Worm (Caenorhabditis elegans) whole organism, L2 larva: Measurements from ENCODE around the gene set-31.

ENCODE experiments used
- C34F6.9 ChIP-seq: fragments of 150-350 bp; optimal IDR thresholded peaks from 2 replicates; lab custom pipeline; 2014; ENCODE audit warnings: missing biosample characterization, missing genetic modification characterization
- F13H6.1 ChIP-seq: sonication (generic microtip); optimal IDR thresholded peaks from 2 replicates; lab custom pipeline; 2016; ENCODE audit warnings: missing genetic modification characterization, missing compliant biosample characterization
- R02D3.7 ChIP-seq: fragments of 150-350 bp; optimal IDR thresholded peaks from 2 replicates; lab custom pipeline; 2014; ENCODE audit warnings: missing biosample characterization, missing genetic modification characterization
- Y55F3AM.14 ChIP-seq: fragments of 200-800 bp; sonication (Bioruptor generic); optimal IDR thresholded peaks from 2 replicates; lab custom pipeline; 2018; ENCODE audit warnings: mild to moderate bottlenecking, missing genetic modification characterization, missing compliant biosample characterization
- alr-1 ChIP-seq: fragments of 150-350 bp; optimal IDR thresholded peaks from 2 replicates; lab custom pipeline; 2014; ENCODE audit warnings: missing biosample characterization, missing genetic modification characterization
- ama-1 ChIP-seq: fragments of 150-350 bp; optimal IDR thresholded peaks from 2 replicates; lab custom pipeline; 2018; ENCODE audit warnings: inconsistent platforms
- blmp-1 ChIP-seq: sonication (generic microtip); optimal IDR thresholded peaks from 2 replicates; lab custom pipeline; 2017; ENCODE audit warnings: missing genetic modification characterization, mild to moderate bottlenecking, missing compliant biosample characterization, antibody characterized with exemption, moderate library complexity; ENCODE audit not compliant: insufficient read depth
- ceh-82 ChIP-seq: fragments of 150-350 bp; optimal IDR thresholded peaks from 2 replicates; lab custom pipeline; 2014; ENCODE audit warnings: missing biosample characterization, missing genetic modification characterization
- elt-3 ChIP-seq: sonication (generic microtip); optimal IDR thresholded peaks from 2 replicates; lab custom pipeline; 2017; ENCODE audit warnings: missing biosample characterization, missing genetic modification characterization
- fos-1 ChIP-seq: fragments of 150-350 bp; optimal IDR thresholded peaks from 2 replicates; lab custom pipeline; 2014; ENCODE audit warnings: missing biosample characterization, missing genetic modification characterization
- lin-11 ChIP-seq: fragments of 150-350 bp; sonication (generic microtip); optimal IDR thresholded peaks from 2 replicates; lab custom pipeline; 2014; ENCODE audit warnings: missing biosample characterization, missing genetic modification characterization, inconsistent platforms, mixed read lengths
- lsy-2 ChIP-seq, 2 experiments: fragments of 150-350 bp in 1 of 2; sonication (generic microtip) in 1 of 2; optimal IDR thresholded peaks; 2 replicates each; lab custom pipeline; 2014 to 2017; ENCODE audit warnings: missing biosample characterization in 2 of 2, missing genetic modification characterization in 2 of 2
- mab-5 ChIP-seq: fragments of 150-350 bp; optimal IDR thresholded peaks from 2 replicates; lab custom pipeline; 2014; ENCODE audit warnings: missing biosample characterization, missing genetic modification characterization
- mdl-1 ChIP-seq, 2 experiments: fragments of 150-350 bp in 1 of 2; sonication (generic microtip) in 1 of 2; optimal IDR thresholded peaks; 2 replicates each; lab custom pipeline; 2017; ENCODE audit warnings: missing biosample characterization in 2 of 2, missing genetic modification characterization in 2 of 2
- nhr-11 ChIP-seq: fragments of 150-350 bp; optimal IDR thresholded peaks from 2 replicates; lab custom pipeline; 2014; ENCODE audit warnings: missing biosample characterization, missing genetic modification characterization
- nhr-12 ChIP-seq: fragments of 150-350 bp; optimal IDR thresholded peaks from 2 replicates; lab custom pipeline; 2014; ENCODE audit warnings: missing biosample characterization, missing genetic modification characterization
- nhr-129 ChIP-seq: fragments of 150-350 bp; optimal IDR thresholded peaks from 2 replicates; lab custom pipeline; 2014; ENCODE audit warnings: missing biosample characterization, missing genetic modification characterization
- nhr-21 ChIP-seq: fragments of 150-350 bp; optimal IDR thresholded peaks from 2 replicates; lab custom pipeline; 2014; ENCODE audit warnings: missing biosample characterization, missing genetic modification characterization
- nhr-23 ChIP-seq: fragments of 150-350 bp; optimal IDR thresholded peaks from 2 replicates; lab custom pipeline; 2014; ENCODE audit warnings: missing biosample characterization, missing genetic modification reagents, missing genetic modification characterization
- nhr-237 ChIP-seq: fragments of 150-350 bp; optimal IDR thresholded peaks from 2 replicates; lab custom pipeline; 2014; ENCODE audit warnings: missing biosample characterization, missing genetic modification characterization
- nhr-25 ChIP-seq: fragments of 150-350 bp; sonication (generic microtip); optimal IDR thresholded peaks from 3 replicates; lab custom pipeline; 2014; ENCODE audit warnings: missing biosample characterization, missing genetic modification characterization
- nhr-77 ChIP-seq: fragments of 150-350 bp; optimal IDR thresholded peaks from 2 replicates; lab custom pipeline; 2014; ENCODE audit warnings: missing biosample characterization, missing genetic modification characterization
- peb-1 ChIP-seq: fragments of 150-350 bp; optimal IDR thresholded peaks from 2 replicates; lab custom pipeline; 2014; ENCODE audit warnings: missing biosample characterization, missing genetic modification characterization
- skn-1 ChIP-seq: sonication (generic microtip); optimal IDR thresholded peaks from 2 replicates; lab custom pipeline; 2017; ENCODE audit warnings: missing biosample characterization, missing genetic modification characterization
- sma-3 ChIP-seq: sonication (generic microtip); optimal IDR thresholded peaks from 2 replicates; lab custom pipeline; 2016; ENCODE audit warnings: missing genetic modification reagents, missing genetic modification characterization, missing compliant biosample characterization
- sma-9 ChIP-seq, 2 experiments: fragments of 150-350 bp in 1 of 2; sonication (generic microtip) in 1 of 2; optimal IDR thresholded peaks; 2 replicates each; lab custom pipeline; 2014 to 2016; ENCODE audit warnings: missing genetic modification characterization in 2 of 2, mild to moderate bottlenecking in 1 of 2, missing biosample characterization in 1 of 2, missing compliant biosample characterization in 1 of 2, missing genetic modification reagents in 1 of 2, moderate library complexity in 1 of 2
- snpc-4 ChIP-seq: fragments of 150-350 bp; optimal IDR thresholded peaks from 2 replicates; lab custom pipeline; 2014; ENCODE audit warnings: missing biosample characterization, missing genetic modification characterization
- unc-55 ChIP-seq: fragments of 150-350 bp; sonication (generic microtip); optimal IDR thresholded peaks from 3 replicates; lab custom pipeline; 2014; ENCODE audit warnings: missing biosample characterization, missing genetic modification reagents, missing genetic modification characterization
- unc-62 ChIP-seq: fragments of 150-350 bp; optimal IDR thresholded peaks from 2 replicates; lab custom pipeline; 2014; ENCODE audit warnings: missing biosample characterization, missing genetic modification reagents, missing genetic modification characterization
- zag-1 ChIP-seq: fragments of 150-350 bp; optimal IDR thresholded peaks from 2 replicates; lab custom pipeline; 2014; ENCODE audit warnings: missing biosample characterization, missing genetic modification characterization
- ztf-1 ChIP-seq: fragments of 200-800 bp; sonication (Bioruptor generic); conservative IDR thresholded peaks from 2 replicates; pipeline ENCODE4 v1.3.6; 2022; ENCODE audit warnings: missing genetic modification characterization, missing compliant biosample characterization
- ztf-11 ChIP-seq: sonication (generic microtip); optimal IDR thresholded peaks from 2 replicates; lab custom pipeline; 2017; ENCODE audit warnings: missing biosample characterization, missing genetic modification characterization

set-31 gene

ce11 chrV:14423268-14423667, 5.6 kb downstream of the set-31 start, which contains the start of gene rpoa-12 (continued):
- TF ChIP-seq nhr-25 (tag; lab: Kevin White, UChicago) (no peak), mdl-1 (tag; optimal IDR thresholded peaks at IDR 0.05; lab: Kevin White, UChicago) (no peak), nhr-23 (tag; lab: Kevin White, UChicago) (no peak), nhr-11 (no peak), ztf-11 (no peak), lin-11 (no peak), fos-1 (tag; lab: Kevin White, UChicago) (no peak), nhr-129 (tag; lab: Kevin White, UChicago) (peak; percentile 59), Y55F3AM.14 (GFP tag; lab: Kevin White, UChicago) (no peak), ceh-82 (no peak), unc-62 (GFP tag; lab: Kevin White, UChicago) (no peak), nhr-77 (tag; lab: Kevin White, UChicago) (no peak), ztf-1 (GFP tag; lab: Robert Waterston, UW) (no peak), blmp-1 (tag; lab: Kevin White, UChicago) (no peak), nhr-21 (no peak), peb-1 (tag; lab: Kevin White, UChicago) (no peak), mab-5 (tag; lab: Kevin White, UChicago) (no peak)

- peak; percentile 46 for TF ChIP-seq nhr-129 (tag; lab: Kevin White, UChicago)
- TF ChIP-seq lsy-2 (tag; optimal IDR thresholded peaks at IDR 0.05; lab: Kevin White, UChicago), result peak in 1 of 2 experiments; percentile 33
- no peak for TF ChIP-seq nhr-11
- TF ChIP-seq mab-5 (tag; lab: Kevin White, UChicago), result no peak
- TF ChIP-seq unc-55 (GFP tag; lab: Kevin White, UChicago), result peak; percentile 54
- peak; percentile 62 for TF ChIP-seq skn-1 (tag; lab: Kevin White, UChicago)
- TF ChIP-seq F13H6.1 (tag; lab: Kevin White, UChicago), result peak; percentile 38
- TF ChIP-seq sma-9 (GFP tag; optimal IDR thresholded peaks at IDR 0.05; lab: Kevin White, UChicago), result peak; percentile 47
- TF ChIP-seq sma-9 (tag; optimal IDR thresholded peaks at IDR 0.05; lab: Kevin White, UChicago), result no peak
- peak; percentile 38 for TF ChIP-seq lin-11
- no peak for TF ChIP-seq nhr-21
- TF ChIP-seq sma-3, result peak; percentile 28
- no peak for TF ChIP-seq nhr-12
- TF ChIP-seq C34F6.9 (tag; lab: Kevin White, UChicago), result peak; percentile 56
Observed at ce11 chrV:14424958-14425492, 7.3 kb downstream of the set-31 start, which contains the start of gene rrsr-1. rrsr-1 (minus strand) TSS chrV:14425008.

- TF ChIP-seq skn-1 (tag; lab: Kevin White, UChicago), result no peak
- no peak for TF ChIP-seq ama-1 (lab: Kevin White, UChicago)
- TF ChIP-seq snpc-4 (tag; lab: Kevin White, UChicago), result no peak
- TF ChIP-seq nhr-21, result no peak
- no peak for TF ChIP-seq R02D3.7 (tag; lab: Kevin White, UChicago)
- TF ChIP-seq nhr-237 (tag; lab: Kevin White, UChicago), result no peak
- TF ChIP-seq, all 48 proteins: peak for 0
Observed at ce11 chrV:14426013-14426412, 8.3 kb downstream of the set-31 start.

ce11 chrV:14427069-14427825, 9.5 kb downstream of the set-31 start:
- TF ChIP-seq Y55F3AM.14 (GFP tag; lab: Kevin White, UChicago), result no peak
- no peak for TF ChIP-seq nhr-23 (tag; lab: Kevin White, UChicago)
- TF ChIP-seq C34F6.9 (tag; lab: Kevin White, UChicago), result no peak
- TF ChIP-seq nhr-25 (tag; lab: Kevin White, UChicago), result no peak
- TF ChIP-seq elt-3 (tag; lab: Kevin White, UChicago), result no peak
- TF ChIP-seq sma-3, result no peak
- TF ChIP-seq zag-1 (tag; lab: Kevin White, UChicago), result no peak
- TF ChIP-seq alr-1 (tag; lab: Kevin White, UChicago), result no peak
- no peak for TF ChIP-seq ceh-82
- TF ChIP-seq peb-1 (tag; lab: Kevin White, UChicago), result no peak
- TF ChIP-seq ama-1 (lab: Kevin White, UChicago), result no peak
